Fruit fly (Drosophila melanogaster) whole organism, embryonic: ENCODE measurements around the gene CG3662.

Source experiments
- Atf6 ChIP-seq: fragments of 200-800 bp; sonication (Bioruptor generic); IDR thresholded peaks from 2 replicates; pipeline ENCODE4 v1.3.6; 2022; ENCODE audit warnings: missing biosample characterization, missing genetic modification characterization
- BEAF-32 ChIP-seq: fragments of 200-800 bp; sonication (Bioruptor generic); optimal IDR thresholded peaks from 3 replicates; lab custom pipeline; 2017; ENCODE audit warnings: missing biosample characterization, missing genetic modification characterization, mild to moderate bottlenecking, moderate library complexity, missing genetic modification reagents
- Bgb ChIP-seq: fragments of 200-800 bp; sonication (Bioruptor generic); IDR thresholded peaks from 2 replicates; pipeline ENCODE4 v1.3.6; 2022; ENCODE audit warnings: missing biosample characterization, missing genetic modification characterization; ENCODE audit not compliant: partially characterized antibody
- CG11398 ChIP-seq: fragments of 200-800 bp; sonication (Bioruptor generic); optimal IDR thresholded peaks from 2 replicates; lab custom pipeline; 2016; ENCODE audit warnings: missing biosample characterization, missing genetic modification characterization
- CG12219 ChIP-seq: fragments of 200-800 bp; sonication (Bioruptor generic); optimal IDR thresholded peaks from 3 replicates; lab custom pipeline; 2018; ENCODE audit warnings: missing biosample characterization, mild to moderate bottlenecking, missing genetic modification characterization
- CG14710 ChIP-seq: fragments of 200-800 bp; sonication (Bioruptor generic); optimal IDR thresholded peaks from 3 replicates; lab custom pipeline; 2019; ENCODE audit warnings: missing biosample characterization, mild to moderate bottlenecking, missing genetic modification characterization, moderate library complexity
- CG1792 ChIP-seq: fragments of 200-800 bp; sonication (Bioruptor generic); optimal IDR thresholded peaks from 2 replicates; lab custom pipeline; 2016; ENCODE audit warnings: missing biosample characterization, missing genetic modification characterization
- CG18262 ChIP-seq: fragments of 200-800 bp; optimal IDR thresholded peaks from 3 replicates; lab custom pipeline; 2019; ENCODE audit warnings: missing biosample characterization, mild to moderate bottlenecking, missing genetic modification characterization, moderate library complexity
- CG2116 ChIP-seq: fragments of 200-800 bp; sonication (Bioruptor generic); optimal IDR thresholded peaks from 3 replicates; lab custom pipeline; 2018; ENCODE audit warnings: missing biosample characterization, mild to moderate bottlenecking, missing genetic modification characterization
- CG2129 ChIP-seq: fragments of 200-800 bp; sonication (Bioruptor generic); IDR thresholded peaks from 2 replicates; pipeline ENCODE4 v1.3.6; 2022; ENCODE audit warnings: missing biosample characterization, missing genetic modification characterization; ENCODE audit not compliant: partially characterized antibody
- CG2199 ChIP-seq: fragments of 200-800 bp; sonication (Bioruptor generic); IDR thresholded peaks from 3 replicates; pipeline ENCODE4 v1.3.6; 2022; ENCODE audit warnings: missing biosample characterization, missing genetic modification characterization
- CG3995 ChIP-seq: fragments of 200-800 bp; sonication (Bioruptor generic); optimal IDR thresholded peaks from 3 replicates; lab custom pipeline; 2016; ENCODE audit warnings: missing biosample characterization, missing genetic modification characterization
- CG4617 ChIP-seq: fragments of 200-800 bp; sonication (Bioruptor generic); optimal IDR thresholded peaks from 3 replicates; lab custom pipeline; 2016; ENCODE audit warnings: missing biosample characterization, missing genetic modification characterization, borderline replicate concordance
- CG6791 ChIP-seq: fragments of 200-800 bp; sonication (Bioruptor generic); IDR thresholded peaks from 3 replicates; pipeline ENCODE4 v1.3.6; 2022; ENCODE audit warnings: missing biosample characterization, missing genetic modification characterization; ENCODE audit not compliant: partially characterized antibody
- CG7556 ChIP-seq: fragments of 200-800 bp; sonication (Bioruptor generic); optimal IDR thresholded peaks from 2 replicates; lab custom pipeline; 2017; ENCODE audit warnings: missing biosample characterization, mild to moderate bottlenecking, missing genetic modification characterization
- CG8281 ChIP-seq: fragments of 200-800 bp; sonication (Bioruptor generic); optimal IDR thresholded peaks from 2 replicates; lab custom pipeline; 2018; ENCODE audit warnings: missing biosample characterization, mild to moderate bottlenecking, missing genetic modification characterization, moderate library complexity
- Dbx ChIP-seq: fragments of 200-800 bp; sonication (Bioruptor generic); IDR thresholded peaks from 3 replicates; pipeline ENCODE4 v1.3.6; 2022; ENCODE audit warnings: missing biosample characterization, missing genetic modification characterization
- Doc3 ChIP-seq: fragments of 200-800 bp; sonication (Bioruptor generic); IDR thresholded peaks from 3 replicates; pipeline ENCODE4 v1.3.6; 2022; ENCODE audit warnings: missing biosample characterization, missing genetic modification characterization; ENCODE audit not compliant: partially characterized antibody
- Dref ChIP-seq: fragments of 200-800 bp; sonication (Bioruptor generic); IDR thresholded peaks from 2 replicates; pipeline ENCODE4 v1.3.6; 2022; ENCODE audit warnings: missing biosample characterization, missing genetic modification characterization
- NFAT ChIP-seq: fragments of 200-800 bp; sonication (Bioruptor generic); IDR thresholded peaks from 2 replicates; pipeline ENCODE4 v1.3.6; 2022; ENCODE audit warnings: missing biosample characterization, missing genetic modification characterization
- Sin3A ChIP-seq: fragments of >200 bp; optimal IDR thresholded peaks from 2 replicates; lab custom pipeline; 2018
- Xbp1 ChIP-seq: fragments of 200-800 bp; sonication (Bioruptor generic); optimal IDR thresholded peaks from 3 replicates; lab custom pipeline; 2016; ENCODE audit warnings: missing biosample characterization, mild to moderate bottlenecking, missing genetic modification characterization
- YL-1 ChIP-seq: fragments of 200-800 bp; sonication (Bioruptor generic); optimal IDR thresholded peaks from 3 replicates; lab custom pipeline; 2017; ENCODE audit warnings: missing biosample characterization, mild to moderate bottlenecking, missing genetic modification characterization
- ato ChIP-seq: fragments of 200-800 bp; sonication (Bioruptor generic); IDR thresholded peaks from 2 replicates; pipeline ENCODE4 v1.3.6; 2022; ENCODE audit warnings: missing biosample characterization, missing genetic modification characterization; ENCODE audit not compliant: partially characterized antibody
- bowl ChIP-seq: fragments of 200-800 bp; sonication (Bioruptor generic); IDR thresholded peaks from 2 replicates; pipeline ENCODE4 v1.3.6; 2022; ENCODE audit warnings: missing biosample characterization, missing genetic modification characterization
- chn ChIP-seq: fragments of 200-800 bp; sonication (Bioruptor generic); optimal IDR thresholded peaks from 2 replicates; lab custom pipeline; 2016; ENCODE audit warnings: missing biosample characterization, missing genetic modification characterization
- ci ChIP-seq: fragments of 200-800 bp; sonication (Bioruptor generic); IDR thresholded peaks from 3 replicates; pipeline ENCODE4 v1.3.6; 2022; ENCODE audit warnings: missing biosample characterization, missing genetic modification characterization
- hb ChIP-seq: fragments of 200-800 bp; sonication (Bioruptor generic); IDR thresholded peaks from 3 replicates; pipeline ENCODE4 v1.3.6; 2022; ENCODE audit warnings: missing biosample characterization, missing genetic modification characterization; ENCODE audit not compliant: partially characterized antibody
- hbn ChIP-seq: fragments of 200-800 bp; sonication (Bioruptor generic); IDR thresholded peaks from 2 replicates; pipeline ENCODE4 v1.3.6; 2022; ENCODE audit warnings: missing biosample characterization, missing genetic modification characterization; ENCODE audit not compliant: partially characterized antibody
- inv ChIP-seq: fragments of 200-800 bp; sonication (Bioruptor generic); IDR thresholded peaks from 2 replicates; pipeline ENCODE4 v1.3.6; 2022; ENCODE audit warnings: missing biosample characterization, missing genetic modification characterization; ENCODE audit not compliant: partially characterized antibody
- jumu ChIP-seq: fragments of 200-800 bp; sonication (Bioruptor generic); optimal IDR thresholded peaks from 3 replicates; lab custom pipeline; 2016; ENCODE audit warnings: missing biosample characterization, missing genetic modification characterization
- luna ChIP-seq: fragments of 200-800 bp; sonication (Bioruptor generic); optimal IDR thresholded peaks from 2 replicates; lab custom pipeline; 2016; ENCODE audit warnings: missing biosample characterization, missing genetic modification characterization
- mld ChIP-seq: fragments of 200-800 bp; sonication (Bioruptor generic); IDR thresholded peaks from 3 replicates; pipeline ENCODE4 v1.3.6; 2022; ENCODE audit warnings: missing biosample characterization, missing genetic modification characterization; ENCODE audit not compliant: partially characterized antibody
- nerfin-2 ChIP-seq: fragments of 200-800 bp; sonication (Bioruptor generic); IDR thresholded peaks from 2 replicates; pipeline ENCODE4 v1.3.6; 2022; ENCODE audit warnings: missing biosample characterization, missing genetic modification characterization; ENCODE audit not compliant: partially characterized antibody
- nom ChIP-seq: fragments of 200-800 bp; sonication (Bioruptor generic); optimal IDR thresholded peaks from 2 replicates; lab custom pipeline; 2017; ENCODE audit warnings: missing biosample characterization, missing genetic modification characterization, mild to moderate bottlenecking, moderate library complexity, missing genetic modification reagents
- pita ChIP-seq: fragments of 200-800 bp; sonication (Bioruptor generic); optimal IDR thresholded peaks from 2 replicates; lab custom pipeline; 2017; ENCODE audit warnings: missing biosample characterization, mild to moderate bottlenecking, missing genetic modification characterization
- prd ChIP-seq, 3 experiments: fragments of >200 bp in 2 of 3; fragments of 200-800 bp in 1 of 3; sonication (Bioruptor generic) in 1 of 3; optimal IDR thresholded peaks in 2 of 3; IDR thresholded peaks in 1 of 3; 2 replicates in 2 of 3; 3 replicates in 1 of 3; pipeline versions ENCODE4 v1.3.6 to Lab custom; 2017 to 2022; ENCODE audit warnings: missing biosample characterization in 1 of 3, missing genetic modification characterization in 1 of 3
- pros ChIP-seq: fragments of 200-800 bp; sonication (Bioruptor generic); optimal IDR thresholded peaks from 3 replicates; lab custom pipeline; 2019; ENCODE audit warnings: missing biosample characterization, mild to moderate bottlenecking, missing genetic modification characterization, moderate library complexity
- pzg ChIP-seq: fragments of 200-800 bp; sonication (Bioruptor generic); optimal IDR thresholded peaks from 3 replicates; lab custom pipeline; 2018; ENCODE audit warnings: missing biosample characterization, mild to moderate bottlenecking, missing genetic modification characterization, moderate library complexity
- repo ChIP-seq: fragments of 200-800 bp; sonication (Bioruptor generic); optimal IDR thresholded peaks from 2 replicates; lab custom pipeline; 2016; ENCODE audit warnings: missing biosample characterization, missing genetic modification characterization
- schlank ChIP-seq: fragments of 200-800 bp; sonication (Bioruptor generic); optimal IDR thresholded peaks from 2 replicates; lab custom pipeline; 2018; ENCODE audit warnings: missing biosample characterization, mild to moderate bottlenecking, missing genetic modification characterization
- sna ChIP-seq: fragments of 200-800 bp; sonication (Bioruptor generic); IDR thresholded peaks from 2 replicates; pipeline ENCODE4 v1.3.6; 2022; ENCODE audit warnings: missing biosample characterization, missing genetic modification characterization; ENCODE audit not compliant: partially characterized antibody
- tna ChIP-seq: fragments of 200-800 bp; sonication (Bioruptor generic); IDR thresholded peaks from 2 replicates; pipeline ENCODE4 v1.3.6; 2022; ENCODE audit warnings: missing biosample characterization, missing genetic modification characterization; ENCODE audit not compliant: partially characterized antibody
- trem ChIP-seq: fragments of 200-800 bp; optimal IDR thresholded peaks from 3 replicates; lab custom pipeline; 2019; ENCODE audit warnings: missing biosample characterization, mild to moderate bottlenecking, missing genetic modification characterization, moderate library complexity
- unc-4 ChIP-seq: fragments of 200-800 bp; sonication (Bioruptor generic); IDR thresholded peaks from 2 replicates; pipeline ENCODE4 v1.3.6; 2022; ENCODE audit warnings: missing biosample characterization, missing genetic modification characterization; ENCODE audit not compliant: partially characterized antibody
- vnd ChIP-seq: fragments of 200-800 bp; sonication (Bioruptor generic); IDR thresholded peaks from 3 replicates; pipeline ENCODE4 v1.3.6; 2022; ENCODE audit warnings: missing biosample characterization, missing genetic modification characterization; ENCODE audit not compliant: partially characterized antibody
- zen2 ChIP-seq: fragments of 200-800 bp; sonication (Bioruptor generic); IDR thresholded peaks from 3 replicates; pipeline ENCODE4 v1.3.6; 2022; ENCODE audit warnings: missing biosample characterization, missing genetic modification characterization; ENCODE audit not compliant: partially characterized antibody
- zf30C ChIP-seq: fragments of 200-800 bp; sonication (Bioruptor generic); optimal IDR thresholded peaks from 3 replicates; lab custom pipeline; 2018; ENCODE audit warnings: missing biosample characterization, mild to moderate bottlenecking, missing genetic modification characterization

CG3662 gene

DNA sequence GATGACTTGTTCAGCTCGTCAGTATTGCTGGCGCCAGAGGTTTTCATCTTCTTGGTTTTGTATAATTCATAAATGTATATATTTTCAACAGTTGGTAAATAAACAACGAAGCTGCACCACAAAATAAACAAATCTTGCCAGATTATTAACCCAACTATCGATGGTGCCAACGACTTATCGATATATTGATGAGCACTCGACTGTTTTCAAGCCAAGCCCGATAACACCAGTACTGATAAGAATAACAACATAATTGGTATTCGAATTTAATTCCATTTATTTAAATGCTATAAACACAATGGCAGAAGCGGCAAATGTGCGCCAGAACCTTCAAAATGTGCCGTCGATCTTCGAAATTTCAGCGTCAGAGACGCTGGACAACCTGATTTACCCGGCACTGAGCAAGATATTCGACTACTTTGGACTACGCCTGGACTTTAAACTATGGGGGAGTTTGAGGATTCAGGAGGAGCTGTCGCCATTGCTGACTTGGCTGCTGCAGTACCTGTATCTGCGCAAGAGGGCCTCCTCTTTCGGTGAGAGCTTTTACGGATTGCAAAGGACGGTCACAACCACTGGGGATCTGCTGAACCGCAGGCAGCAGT is 5.2 kb upstream of the CG3662 start, which contains the start of the genes Saf6 and Pex12 (continued):
- TF ChIP-seq ato, result peak; percentile 75
- no peak for TF ChIP-seq luna (GFP tag; lab: Kevin White, UChicago)
- no peak for TF ChIP-seq Xbp1 (GFP tag; lab: Kevin White, UChicago)
- TF ChIP-seq nom (GFP tag; lab: Kevin White, UChicago), result peak; percentile 65
- TF ChIP-seq NFAT (GFP tag; lab: Robert Waterston, UW), result no peak
- no peak for TF ChIP-seq CG11398 (GFP tag; lab: Kevin White, UChicago)
- TF ChIP-seq CG12219 (GFP tag; lab: Kevin White, UChicago), result no peak
- TF ChIP-seq CG2129, result peak; percentile 73
- peak; percentile 88 for TF ChIP-seq Dref (GFP tag; lab: Robert Waterston, UW)
- TF ChIP-seq CG18262 (tag; lab: Kevin White, UChicago), result no peak
- peak; percentile 16 for TF ChIP-seq Sin3A
- TF ChIP-seq hb (GFP tag; lab: Robert Waterston, UW), result peak; percentile 79
- TF ChIP-seq zen2, result peak; percentile 85
- TF ChIP-seq prd (optimal IDR thresholded peaks at IDR 0.05; lab: Kevin White, UChicago), result no peak
- TF ChIP-seq prd (GFP tag; IDR thresholded peaks at IDR 0.05; lab: Robert Waterston, UW), result no peak
- peak; percentile 21 for TF ChIP-seq CG14710 (tag; lab: Kevin White, UChicago)
- peak; percentile 11 for TF ChIP-seq trem (tag; lab: Kevin White, UChicago)
- no peak for TF ChIP-seq CG7556 (GFP tag; lab: Kevin White, UChicago)
- peak; percentile 57 for TF ChIP-seq pzg (GFP tag; lab: Kevin White, UChicago)
- peak; percentile 84 for TF ChIP-seq unc-4 (GFP tag; lab: Robert Waterston, UW)
- TF ChIP-seq Bgb (GFP tag; lab: Robert Waterston, UW), result peak; percentile 86
- no peak for TF ChIP-seq CG8281 (tag; lab: Kevin White, UChicago)
- TF ChIP-seq CG1792, result no peak
- TF ChIP-seq mld (GFP tag; lab: Robert Waterston, UW), result 0 out of 3 replicates have a peak, but pooled peaks have one; percentile 51
- no peak for TF ChIP-seq pros (GFP tag; lab: Kevin White, UChicago)
- peak; percentile 65 for TF ChIP-seq CG2116 (GFP tag; lab: Kevin White, UChicago)
- peak; percentile 7 for TF ChIP-seq YL-1 (GFP tag; lab: Kevin White, UChicago)
- TF ChIP-seq vnd (GFP tag; lab: Robert Waterston, UW), result peak; percentile 76
- TF ChIP-seq bowl (GFP tag; lab: Robert Waterston, UW), result no peak
- TF ChIP-seq CG6791, result peak; percentile 81
- peak; percentile 76 for TF ChIP-seq Doc3
- TF ChIP-seq sna, result peak; percentile 85
- TF ChIP-seq jumu (GFP tag; lab: Kevin White, UChicago), result no peak
- peak; percentile 79 for TF ChIP-seq BEAF-32 (GFP tag; lab: Kevin White, UChicago)
- TF ChIP-seq CG2199 (GFP tag; lab: Robert Waterston, UW), result no peak
- TF ChIP-seq nerfin-2 (GFP tag; lab: Robert Waterston, UW), result peak; percentile 79
- TF ChIP-seq CG4617, result peak; percentile 70
- no peak for TF ChIP-seq schlank (tag; lab: Kevin White, UChicago)
- peak; percentile 75 for TF ChIP-seq tna
- 0 out of 3 replicates have a peak, but pooled peaks have one; percentile 12 for TF ChIP-seq ci (GFP tag; lab: Robert Waterston, UW)
- TF ChIP-seq pita (GFP tag; lab: Kevin White, UChicago), result no peak
- TF ChIP-seq zf30C, result no peak
- peak; percentile 76 for TF ChIP-seq hbn
- no peak for TF ChIP-seq CG3995
- no peak for TF ChIP-seq Dbx (GFP tag; lab: Robert Waterston, UW)
- TF ChIP-seq Atf6 (GFP tag; lab: Robert Waterston, UW), result no peak
- TF ChIP-seq inv (GFP tag; lab: Robert Waterston, UW), result peak; percentile 68
- TF ChIP-seq repo (GFP tag; lab: Kevin White, UChicago), result no peak
- TF ChIP-seq chn (GFP tag; lab: Kevin White, UChicago), result no peak
